Fruit fly (Drosophila melanogaster) whole organism, embryonic: Measurements from ENCODE around the gene RhoBTB.

ENCODE experiments used
- BEAF-32 ChIP-seq: fragments of 200-800 bp; sonication (Bioruptor generic); optimal IDR thresholded peaks from 3 replicates; lab custom pipeline; 2017; ENCODE audit warnings: missing biosample characterization, missing genetic modification characterization, mild to moderate bottlenecking, moderate library complexity, missing genetic modification reagents
- Bteb2 ChIP-seq: fragments of 200-800 bp; sonication (Bioruptor generic); optimal IDR thresholded peaks from 2 replicates; lab custom pipeline; 2016; ENCODE audit warnings: missing biosample characterization, missing genetic modification characterization
- CG1024 ChIP-seq: fragments of 200-800 bp; sonication (Bioruptor generic); IDR thresholded peaks from 2 replicates; pipeline ENCODE4 v1.3.6; 2022; ENCODE audit warnings: missing biosample characterization, missing genetic modification characterization
- CG10321 ChIP-seq: fragments of 200-800 bp; sonication (Bioruptor generic); IDR thresholded peaks from 2 replicates; pipeline ENCODE4 v1.3.6; 2022; ENCODE audit warnings: missing biosample characterization, missing genetic modification characterization
- CG10543 ChIP-seq: fragments of 200-800 bp; sonication (Bioruptor generic); optimal IDR thresholded peaks from 3 replicates; lab custom pipeline; 2017; ENCODE audit warnings: missing biosample characterization, mild to moderate bottlenecking, missing genetic modification characterization, moderate library complexity
- CG12104 ChIP-seq: fragments of 200-800 bp; sonication (Bioruptor generic); optimal IDR thresholded peaks from 3 replicates; lab custom pipeline; 2016; ENCODE audit warnings: missing biosample characterization, missing genetic modification characterization
- CG12155 ChIP-seq: fragments of 200-800 bp; sonication (Bioruptor generic); optimal IDR thresholded peaks from 3 replicates; lab custom pipeline; 2016; ENCODE audit warnings: missing biosample characterization, missing genetic modification characterization
- CG14860 ChIP-seq: fragments of 200-800 bp; sonication (Bioruptor generic); IDR thresholded peaks from 3 replicates; pipeline ENCODE4 v1.3.6; 2022; ENCODE audit warnings: missing biosample characterization, missing genetic modification characterization; ENCODE audit not compliant: partially characterized antibody
- CG15011 ChIP-seq: fragments of 200-800 bp; sonication (Bioruptor generic); optimal IDR thresholded peaks from 3 replicates; lab custom pipeline; 2018; ENCODE audit warnings: missing biosample characterization, mild to moderate bottlenecking, missing genetic modification characterization
- CG15601 ChIP-seq: fragments of 200-800 bp; sonication (Bioruptor generic); optimal IDR thresholded peaks from 3 replicates; lab custom pipeline; 2019; ENCODE audit warnings: missing biosample characterization, mild to moderate bottlenecking, missing genetic modification characterization, moderate library complexity
- CG17361 ChIP-seq: fragments of 200-800 bp; sonication (Bioruptor generic); IDR thresholded peaks from 3 replicates; pipeline ENCODE4 v1.3.6; 2022; ENCODE audit warnings: missing biosample characterization, missing genetic modification characterization
- CG17385 ChIP-seq: fragments of 200-800 bp; sonication (Bioruptor generic); optimal IDR thresholded peaks from 3 replicates; lab custom pipeline; 2018; ENCODE audit warnings: missing biosample characterization, mild to moderate bottlenecking, missing genetic modification characterization
- CG17612 ChIP-seq: fragments of 200-800 bp; sonication (Bioruptor generic); IDR thresholded peaks from 2 replicates; pipeline ENCODE4 v1.3.6; 2022; ENCODE audit warnings: missing biosample characterization, missing genetic modification characterization
- CG18262 ChIP-seq: fragments of 200-800 bp; optimal IDR thresholded peaks from 3 replicates; lab custom pipeline; 2019; ENCODE audit warnings: missing biosample characterization, mild to moderate bottlenecking, missing genetic modification characterization, moderate library complexity
- CG2116 ChIP-seq: fragments of 200-800 bp; sonication (Bioruptor generic); optimal IDR thresholded peaks from 3 replicates; lab custom pipeline; 2018; ENCODE audit warnings: missing biosample characterization, mild to moderate bottlenecking, missing genetic modification characterization
- CG3281 ChIP-seq: fragments of 200-800 bp; sonication (Bioruptor generic); optimal IDR thresholded peaks from 3 replicates; lab custom pipeline; 2017; ENCODE audit warnings: missing biosample characterization, mild to moderate bottlenecking, missing genetic modification characterization
- CG3407 ChIP-seq: fragments of 200-800 bp; sonication (Bioruptor generic); optimal IDR thresholded peaks from 2 replicates; lab custom pipeline; 2018; ENCODE audit warnings: missing biosample characterization, mild to moderate bottlenecking, missing genetic modification characterization
- CG4820 ChIP-seq: fragments of 200-800 bp; sonication (Bioruptor generic); optimal IDR thresholded peaks from 3 replicates; lab custom pipeline; 2016; ENCODE audit warnings: missing biosample characterization, missing genetic modification characterization
- CG6813 ChIP-seq: fragments of 200-800 bp; sonication (Bioruptor generic); optimal IDR thresholded peaks from 2 replicates; lab custom pipeline; 2017; ENCODE audit warnings: missing biosample characterization, missing genetic modification characterization, mild to moderate bottlenecking, moderate library complexity, missing genetic modification reagents
- CG7372 ChIP-seq: fragments of 200-800 bp; sonication (Bioruptor generic); IDR thresholded peaks from 2 replicates; pipeline ENCODE4 v1.3.6; 2022; ENCODE audit warnings: missing biosample characterization, missing genetic modification characterization
- CG7556 ChIP-seq: fragments of 200-800 bp; sonication (Bioruptor generic); optimal IDR thresholded peaks from 2 replicates; lab custom pipeline; 2017; ENCODE audit warnings: missing biosample characterization, mild to moderate bottlenecking, missing genetic modification characterization
- CG8089 ChIP-seq: fragments of 200-800 bp; sonication (Bioruptor generic); optimal IDR thresholded peaks from 3 replicates; lab custom pipeline; 2016; ENCODE audit warnings: missing biosample characterization, missing genetic modification characterization
- Dbx ChIP-seq: fragments of 200-800 bp; sonication (Bioruptor generic); IDR thresholded peaks from 3 replicates; pipeline ENCODE4 v1.3.6; 2022; ENCODE audit warnings: missing biosample characterization, missing genetic modification characterization
- HLHmδ ChIP-seq: fragments of 200-800 bp; sonication (Bioruptor generic); optimal IDR thresholded peaks from 2 replicates; lab custom pipeline; 2018; ENCODE audit warnings: missing biosample characterization, mild to moderate bottlenecking, missing genetic modification characterization, moderate library complexity
- Jarid2 ChIP-seq: fragments of 200-800 bp; sonication (Bioruptor generic); optimal IDR thresholded peaks from 3 replicates; lab custom pipeline; 2017; ENCODE audit warnings: mild to moderate bottlenecking, missing biosample characterization, missing genetic modification reagents, missing genetic modification characterization
- Kr ChIP-seq: fragments of 200-800 bp; sonication (Bioruptor generic); optimal IDR thresholded peaks from 2 replicates; lab custom pipeline; 2017; ENCODE audit warnings: missing biosample characterization, mild to moderate bottlenecking, missing genetic modification characterization
- Lhr ChIP-seq: fragments of 200-800 bp; sonication (Bioruptor generic); optimal IDR thresholded peaks from 3 replicates; lab custom pipeline; 2017; ENCODE audit warnings: mild to moderate bottlenecking, missing biosample characterization, missing genetic modification reagents, missing genetic modification characterization
- Mad ChIP-seq: fragments of 200-800 bp; sonication (Bioruptor generic); optimal IDR thresholded peaks from 2 replicates; lab custom pipeline; 2016; ENCODE audit warnings: missing biosample characterization, missing genetic modification characterization
- Rx ChIP-seq: fragments of 200-800 bp; sonication (Bioruptor generic); IDR thresholded peaks from 2 replicates; pipeline ENCODE4 v1.3.6; 2022; ENCODE audit warnings: missing biosample characterization, missing genetic modification characterization
- Sry-β ChIP-seq: fragments of 200-800 bp; sonication (Bioruptor generic); optimal IDR thresholded peaks from 2 replicates; lab custom pipeline; 2018; ENCODE audit warnings: missing biosample characterization, mild to moderate bottlenecking, missing genetic modification characterization, moderate library complexity
- Usf ChIP-seq: fragments of 200-800 bp; sonication (Bioruptor generic); optimal IDR thresholded peaks from 2 replicates; lab custom pipeline; 2017; ENCODE audit warnings: missing genotype, missing biosample characterization, missing genetic modification characterization
- ac ChIP-seq: fragments of 200-800 bp; sonication (Bioruptor generic); optimal IDR thresholded peaks from 3 replicates; lab custom pipeline; 2017; ENCODE audit warnings: missing biosample characterization, mild to moderate bottlenecking, missing genetic modification characterization
- bsh ChIP-seq, 2 experiments: fragments of 200-800 bp; sonication (Bioruptor generic); optimal IDR thresholded peaks; 2 replicates each; lab custom pipeline; 2017 to 2018; ENCODE audit warnings: mild to moderate bottlenecking in 2 of 2, missing biosample characterization in 2 of 2, missing genetic modification characterization in 2 of 2, moderate library complexity in 1 of 2
- btn ChIP-seq: fragments of 200-800 bp; sonication (Bioruptor generic); optimal IDR thresholded peaks from 2 replicates; lab custom pipeline; 2016; ENCODE audit warnings: missing biosample characterization, missing genetic modification characterization
- cad ChIP-seq: fragments of >200 bp; optimal IDR thresholded peaks from 2 replicates; lab custom pipeline; 2017; ENCODE audit warnings: missing biosample characterization, missing genetic modification characterization
- cg ChIP-seq: fragments of 200-800 bp; sonication (Bioruptor generic); optimal IDR thresholded peaks from 3 replicates; lab custom pipeline; 2019; ENCODE audit warnings: missing biosample characterization, mild to moderate bottlenecking, missing genetic modification characterization, moderate library complexity
- chm ChIP-seq: fragments of 200-800 bp; sonication (Bioruptor generic); IDR thresholded peaks from 2 replicates; pipeline ENCODE4 v1.3.6; 2022; ENCODE audit warnings: missing biosample characterization, missing genetic modification characterization
- crp ChIP-seq, 2 experiments: fragments of 200-800 bp; sonication (Bioruptor generic); optimal IDR thresholded peaks; 2 replicates in 1 of 2; 3 replicates in 1 of 2; lab custom pipeline; 2017; ENCODE audit warnings: missing biosample characterization in 2 of 2, missing genetic modification characterization in 2 of 2, mild to moderate bottlenecking in 1 of 2, moderate library complexity in 1 of 2
- fru ChIP-seq: fragments of >200 bp; optimal IDR thresholded peaks from 2 replicates; lab custom pipeline; 2017
- fu2 ChIP-seq: fragments of 200-800 bp; sonication (Bioruptor generic); optimal IDR thresholded peaks from 2 replicates; lab custom pipeline; 2016; ENCODE audit warnings: missing biosample characterization, missing genetic modification characterization
- gcm ChIP-seq: fragments of 200-800 bp; sonication (Bioruptor generic); optimal IDR thresholded peaks from 2 replicates; lab custom pipeline; 2019; ENCODE audit warnings: missing biosample characterization, mild to moderate bottlenecking, missing genetic modification characterization, moderate library complexity
- gro ChIP-seq: fragments of 200-800 bp; sonication (Bioruptor generic); optimal IDR thresholded peaks from 2 replicates; lab custom pipeline; 2016; ENCODE audit warnings: missing biosample characterization, missing genetic modification characterization
- hb ChIP-seq: fragments of 200-800 bp; sonication (Bioruptor generic); IDR thresholded peaks from 3 replicates; pipeline ENCODE4 v1.3.6; 2022; ENCODE audit warnings: missing biosample characterization, missing genetic modification characterization; ENCODE audit not compliant: partially characterized antibody
- kni ChIP-seq: fragments of 200-800 bp; sonication (Bioruptor generic); optimal IDR thresholded peaks from 3 replicates; lab custom pipeline; 2017; ENCODE audit warnings: mild to moderate bottlenecking, missing biosample characterization, missing genetic modification reagents, missing genetic modification characterization
- pita ChIP-seq: fragments of 200-800 bp; sonication (Bioruptor generic); optimal IDR thresholded peaks from 2 replicates; lab custom pipeline; 2017; ENCODE audit warnings: missing biosample characterization, mild to moderate bottlenecking, missing genetic modification characterization
- tio ChIP-seq: fragments of 200-800 bp; sonication (Bioruptor generic); optimal IDR thresholded peaks from 2 replicates; lab custom pipeline; 2017; ENCODE audit warnings: missing biosample characterization, missing genetic modification characterization, inconsistent platforms
- toy ChIP-seq: fragments of 200-800 bp; sonication (Bioruptor generic); IDR thresholded peaks from 2 replicates; pipeline ENCODE4 v1.3.6; 2022; ENCODE audit warnings: missing biosample characterization, missing genetic modification characterization
- wek ChIP-seq: fragments of 200-800 bp; sonication (Bioruptor generic); optimal IDR thresholded peaks from 3 replicates; lab custom pipeline; 2018; ENCODE audit warnings: missing biosample characterization, mild to moderate bottlenecking, missing genetic modification characterization, moderate library complexity
- zen2 ChIP-seq: fragments of 200-800 bp; sonication (Bioruptor generic); IDR thresholded peaks from 3 replicates; pipeline ENCODE4 v1.3.6; 2022; ENCODE audit warnings: missing biosample characterization, missing genetic modification characterization; ENCODE audit not compliant: partially characterized antibody

Gene RhoBTB

dm6 chr3L:20402665-20403492 is 26.8 kb downstream of the RhoBTB start (continued):
- TF ChIP-seq CG7372 (GFP tag; lab: Robert Waterston, UW) (no peak), btn (GFP tag; lab: Kevin White, UChicago) (no peak), CG3281 (GFP tag; lab: Kevin White, UChicago) (no peak), kni (GFP tag; lab: Kevin White, UChicago) (peak; percentile 79), ac (GFP tag; lab: Kevin White, UChicago) (peak; percentile 99), CG17612 (GFP tag; lab: Robert Waterston, UW) (no peak), gcm (GFP tag; lab: Kevin White, UChicago) (peak; percentile 66), CG10321 (GFP tag; lab: Robert Waterston, UW) (no peak), wek (GFP tag; lab: Kevin White, UChicago) (no peak), CG10543 (GFP tag; lab: Kevin White, UChicago) (no peak), Lhr (peak; percentile 12), CG1024 (GFP tag; lab: Robert Waterston, UW) (no peak), fru (no peak), CG15011 (GFP tag; lab: Kevin White, UChicago) (no peak), zen2 (GFP tag; lab: Robert Waterston, UW) (no peak), CG8089 (no peak), BEAF-32 (GFP tag; lab: Kevin White, UChicago) (no peak), hb (GFP tag; lab: Robert Waterston, UW) (no peak), CG4820 (GFP tag; lab: Kevin White, UChicago) (peak; percentile 30), CG2116 (GFP tag; lab: Kevin White, UChicago) (peak; percentile 66), CG12155 (GFP tag; lab: Kevin White, UChicago) (no peak), crp (GFP tag; optimal IDR thresholded peaks at IDR 0.05; lab: Kevin White, UChicago) (no peak), fu2 (GFP tag; lab: Kevin White, UChicago) (no peak), CG17385 (peak; percentile 54), CG3407 (GFP tag; lab: Kevin White, UChicago) (no peak), chm (0 out of 2 replicates have a peak, but pooled peaks have one; percentile 15), cg (no peak), gro (GFP tag; lab: Kevin White, UChicago) (no peak), Kr (GFP tag; lab: Kevin White, UChicago) (no peak), CG18262 (tag; lab: Kevin White, UChicago) (peak; percentile 72), toy (GFP tag; lab: Robert Waterston, UW) (no peak), Dbx (no peak), Mad (GFP tag; lab: Kevin White, UChicago) (peak; percentile 23), CG14860 (GFP tag; lab: Robert Waterston, UW) (no peak), HLHmδ (no peak), bsh (GFP tag; optimal IDR thresholded peaks at IDR 0.05; lab: Kevin White, UChicago) (peak in 1 of 2 experiments; percentile 2), CG12104 (no peak), Jarid2 (no peak), Bteb2 (GFP tag; lab: Kevin White, UChicago) (no peak), CG6813 (GFP tag; lab: Kevin White, UChicago) (peak; percentile 15), cad (GFP tag; lab: Kevin White, UChicago) (peak; percentile 64), Rx (GFP tag; lab: Robert Waterston, UW) (no peak), tio (GFP tag; lab: Kevin White, UChicago) (no peak), Usf (GFP tag; lab: Kevin White, UChicago) (peak; percentile 44), Sry-β (GFP tag; lab: Kevin White, UChicago) (no peak), CG7556 (GFP tag; lab: Kevin White, UChicago) (no peak), pita (GFP tag; lab: Kevin White, UChicago) (no peak), CG17361 (GFP tag; lab: Robert Waterston, UW) (peak; percentile 28; the same call in 1 of the 3 replicates), CG15601 (tag; lab: Kevin White, UChicago) (no peak)
